Fruit fly (Drosophila melanogaster): ENCODE results near the gene TTLL3B.

Gene TTLL3B

dm6 chr2L:6732566-6732965, at the start of gene TTLL3B:
TTLL3B (plus strand) TSS chr2L:6732866.
- no peak for TF ChIP-seq CG17801 (GFP tag; optimal IDR thresholded peaks at IDR 0.05; ENCODE audit: partially characterized antibody)

dm6 chr2L:6682909-6683308, 49.8 kb upstream of the TTLL3B start:
- no peak for TF ChIP-seq CG17801 (GFP tag; optimal IDR thresholded peaks at IDR 0.05; ENCODE audit: partially characterized antibody)

DNA sequence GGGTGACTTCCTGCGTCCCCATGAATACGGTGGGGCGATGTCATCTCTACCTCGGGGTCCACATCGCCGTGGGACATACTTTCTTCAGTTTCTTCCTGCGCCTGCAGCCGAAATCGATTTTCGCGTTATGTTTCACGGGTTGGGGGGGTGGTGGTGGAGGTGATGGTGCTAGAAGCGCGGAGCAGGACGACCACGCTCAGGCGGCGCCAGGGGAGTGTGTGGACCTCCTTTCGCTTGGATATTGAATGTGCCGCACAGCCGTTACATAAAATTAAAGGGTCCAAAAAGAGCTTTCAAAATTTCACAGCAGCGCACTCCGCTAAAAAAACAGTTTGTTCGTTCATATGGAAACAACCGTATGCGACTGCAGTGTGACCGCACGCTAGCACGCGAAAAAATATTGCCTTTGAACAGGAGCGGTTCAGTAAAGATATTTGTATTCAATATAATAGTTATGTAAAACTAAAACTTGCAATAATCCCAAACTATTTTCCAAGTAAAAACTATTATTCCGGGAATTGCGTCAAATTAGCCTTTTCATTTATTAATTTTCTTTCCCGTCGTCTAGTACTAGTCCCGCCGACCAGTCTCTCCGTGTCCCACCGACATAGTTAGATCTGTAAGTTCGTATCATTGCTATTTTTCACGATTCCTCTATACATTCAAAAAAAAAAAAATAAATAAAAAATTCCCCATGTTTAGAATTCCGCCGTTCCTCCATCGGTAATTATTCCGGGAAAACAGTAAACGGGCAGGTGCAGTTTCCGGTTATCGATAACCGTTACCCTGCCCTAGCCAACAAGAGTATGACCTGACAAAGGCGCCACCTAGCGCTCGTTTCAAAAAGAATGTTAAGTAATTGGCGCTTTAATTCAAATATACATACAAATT, 48.4 kb upstream of the TTLL3B start, which contains the start of gene Nhe3:
Nhe3 (minus strand) TSS at position 373 of the 891 bp plus-strand sequence.
- TF ChIP-seq CG17801 (GFP tag; optimal IDR thresholded peaks at IDR 0.05; ENCODE audit: partially characterized antibody) = peak; percentile 70

- TF ChIP-seq CG17801 (GFP tag; optimal IDR thresholded peaks at IDR 0.05; ENCODE audit: partially characterized antibody) = no peak
Observed at dm6 chr2L:6686612-6687011, 46.1 kb upstream of the TTLL3B start, which contains the start of gene CG11327. CG11327 (minus strand) TSS chr2L:6686712.

DNA sequence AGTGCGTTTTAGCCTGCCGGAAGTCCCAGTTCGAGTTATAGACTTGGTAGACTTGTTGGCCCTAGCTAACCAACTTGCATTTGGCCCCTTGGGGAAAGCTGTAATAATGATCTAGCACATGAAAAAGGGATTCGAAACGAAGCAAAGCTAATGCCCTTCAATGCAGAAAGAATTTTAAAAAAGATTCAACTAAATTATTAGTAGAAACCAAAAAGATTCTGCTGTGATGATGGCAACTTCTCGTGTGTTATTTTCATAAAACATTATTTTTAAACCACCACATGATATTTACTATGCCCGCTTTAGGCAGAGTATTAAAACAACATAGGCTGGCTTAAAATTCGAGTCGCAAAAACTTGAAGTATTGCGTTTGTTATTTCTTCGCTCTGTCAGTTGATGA, 40.6 kb upstream of the TTLL3B start:
- TF ChIP-seq CG17801 (GFP tag; optimal IDR thresholded peaks at IDR 0.05; ENCODE audit: partially characterized antibody) = no peak

- no peak for TF ChIP-seq CG17801 (GFP tag; optimal IDR thresholded peaks at IDR 0.05; ENCODE audit: partially characterized antibody)
Observed at dm6 chr2L:6693794-6694254, 38.8 kb upstream of the TTLL3B start.

DNA sequence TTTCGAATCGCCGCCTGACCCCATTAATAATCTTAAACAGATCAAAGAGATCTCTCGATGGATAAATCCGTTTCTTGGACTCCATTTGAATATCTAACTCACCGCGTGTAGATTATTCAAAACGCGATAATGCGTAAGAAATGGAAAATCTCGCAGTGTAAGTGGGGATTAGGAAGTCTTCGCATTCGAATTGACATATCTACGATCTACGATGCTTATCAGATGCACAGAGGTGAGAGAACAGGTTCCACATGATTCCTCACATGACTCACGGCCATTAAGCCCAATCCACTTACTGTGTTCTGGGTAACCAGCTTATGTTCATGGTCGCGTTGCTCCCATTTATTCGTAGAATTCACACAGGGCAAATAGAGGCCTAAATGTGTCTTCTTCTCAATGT, 36.4 kb upstream of the TTLL3B start:
- no peak for TF ChIP-seq CG17801 (GFP tag; optimal IDR thresholded peaks at IDR 0.05; ENCODE audit: partially characterized antibody)

dm6 chr2L:6698387-6698786, 34.3 kb upstream of the TTLL3B start:
- TF ChIP-seq CG17801 (GFP tag; optimal IDR thresholded peaks at IDR 0.05; ENCODE audit: partially characterized antibody) = no peak

DNA sequence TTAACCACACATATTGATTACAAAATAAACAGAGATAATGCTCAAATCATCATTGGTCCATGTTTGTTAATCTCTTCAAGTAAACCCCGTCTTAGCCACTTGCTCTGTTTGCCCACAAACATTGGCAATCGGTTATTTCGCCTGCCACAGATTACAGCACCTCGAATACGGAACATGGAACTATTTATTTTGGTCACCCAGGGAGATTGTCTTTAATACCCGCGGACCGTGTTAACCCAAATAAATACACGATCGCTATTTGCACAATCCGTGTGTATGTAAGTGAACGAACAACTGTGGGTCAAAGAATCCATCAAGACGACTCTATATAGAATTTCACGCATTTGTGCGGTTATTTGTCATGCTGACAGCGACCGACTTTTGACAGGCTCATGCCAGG, 31.9 kb upstream of the TTLL3B start:
- TF ChIP-seq CG17801 (GFP tag; optimal IDR thresholded peaks at IDR 0.05; ENCODE audit: partially characterized antibody) = no peak

- no peak for TF ChIP-seq CG17801 (GFP tag; optimal IDR thresholded peaks at IDR 0.05; ENCODE audit: partially characterized antibody)
Observed at dm6 chr2L:6701409-6702199, 31.1 kb upstream of the TTLL3B start.

DNA sequence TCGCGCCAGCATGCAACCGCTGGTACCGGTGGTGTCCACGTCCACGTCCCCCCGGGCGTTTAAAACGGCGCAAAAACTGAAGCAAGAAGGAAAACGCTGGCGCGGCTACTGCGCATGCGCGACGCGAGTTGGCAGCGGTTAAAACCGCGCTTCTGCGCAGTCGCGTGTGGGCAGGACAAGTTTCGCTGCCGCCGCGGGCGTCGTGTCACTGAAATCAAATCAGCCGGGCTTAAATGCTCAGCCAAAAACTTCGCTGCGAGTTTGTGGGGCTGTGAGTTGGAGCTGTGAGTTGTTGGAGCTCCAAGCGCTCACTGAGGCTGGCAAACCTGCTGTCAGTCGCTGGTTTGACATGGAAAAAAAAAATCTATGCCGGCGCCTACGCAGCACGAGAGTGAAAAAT, 27.6 kb upstream of the TTLL3B start:
- TF ChIP-seq CG17801 (GFP tag; optimal IDR thresholded peaks at IDR 0.05; ENCODE audit: partially characterized antibody) = no peak

DNA sequence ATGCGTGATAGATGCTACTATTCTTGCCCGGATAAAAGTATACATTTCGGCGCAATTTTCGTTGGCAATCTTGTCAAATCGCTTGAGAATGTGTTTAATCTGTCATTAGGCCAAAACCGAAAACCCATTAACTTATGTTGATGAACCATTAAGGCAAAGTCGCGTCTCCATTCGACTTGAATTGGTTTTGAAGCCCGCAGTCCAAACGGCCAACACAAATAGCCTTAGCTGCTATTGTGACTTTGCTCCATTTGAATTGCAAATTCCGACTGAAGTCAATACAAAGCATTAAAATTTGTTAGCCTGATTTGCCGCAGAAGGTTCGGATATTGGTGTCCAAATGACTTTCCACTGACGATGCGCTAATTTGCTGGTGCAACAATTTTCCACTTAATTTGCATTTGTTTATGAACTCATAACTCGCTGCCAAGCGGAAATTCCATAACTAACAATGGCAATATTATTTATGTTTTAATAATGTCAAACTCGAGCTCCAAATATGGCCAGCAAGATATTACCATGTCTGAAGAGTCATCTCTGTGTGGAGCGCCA, 26.2 kb upstream of the TTLL3B start:
- TF ChIP-seq CG17801 (GFP tag; optimal IDR thresholded peaks at IDR 0.05; ENCODE audit: partially characterized antibody) = no peak

DNA sequence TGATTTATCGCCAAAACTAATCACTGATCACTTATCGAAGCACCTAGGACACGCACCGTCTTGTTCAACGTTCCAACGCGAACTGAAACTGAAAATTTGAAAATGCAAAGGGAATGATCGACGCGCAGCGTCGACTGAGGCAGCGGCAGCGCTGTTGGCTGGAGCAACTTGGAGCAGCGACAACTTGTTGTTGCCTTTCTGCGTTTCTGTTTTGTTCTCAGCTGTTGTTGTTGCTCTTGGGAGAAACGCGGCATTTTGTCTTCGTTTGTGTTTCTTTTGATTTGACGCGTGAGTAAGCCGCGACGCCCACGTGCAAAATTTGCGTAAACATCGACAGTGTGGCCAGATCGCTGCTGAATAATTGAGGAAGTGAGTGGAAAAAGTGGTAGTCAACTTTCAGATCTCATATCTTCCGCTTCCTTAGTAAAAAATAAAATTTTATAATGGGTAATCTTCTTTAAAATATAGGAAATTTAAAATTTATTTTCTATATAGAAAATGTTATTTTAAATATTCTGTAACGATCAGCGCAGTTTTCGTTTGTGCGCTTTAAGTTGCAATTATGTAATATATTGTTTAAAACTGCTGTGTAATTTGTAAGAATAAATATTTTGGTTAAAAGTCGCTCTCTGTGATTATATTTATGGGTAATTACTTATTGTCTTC, 23.5 kb upstream of the TTLL3B start, which contains the start of gene Tsp:
Tsp (minus strand) TSS at position 90 of the 666 bp plus-strand sequence.
- no peak for TF ChIP-seq CG17801 (GFP tag; optimal IDR thresholded peaks at IDR 0.05; ENCODE audit: partially characterized antibody)

dm6 chr2L:6716182-6716770, 16.4 kb upstream of the TTLL3B start, which contains the start of gene AkhR:
AkhR (minus strand) TSS chr2L:6716186.
- TF ChIP-seq CG17801 (GFP tag; optimal IDR thresholded peaks at IDR 0.05; ENCODE audit: partially characterized antibody) = no peak

Measured in ovary, adult (tissue).